Worm (Caenorhabditis elegans) whole organism, L2 larva: ENCODE data around the gene ubxn-4.

Experiments used
- C34F6.9 ChIP-seq: fragments of 150-350 bp; optimal IDR thresholded peaks from 2 replicates; lab custom pipeline; 2014; ENCODE audit warnings: missing biosample characterization, missing genetic modification characterization
- R02D3.7 ChIP-seq: fragments of 150-350 bp; optimal IDR thresholded peaks from 2 replicates; lab custom pipeline; 2014; ENCODE audit warnings: missing biosample characterization, missing genetic modification characterization
- nhr-12 ChIP-seq: fragments of 150-350 bp; optimal IDR thresholded peaks from 2 replicates; lab custom pipeline; 2014; ENCODE audit warnings: missing biosample characterization, missing genetic modification characterization
- nhr-77 ChIP-seq: fragments of 150-350 bp; optimal IDR thresholded peaks from 2 replicates; lab custom pipeline; 2014; ENCODE audit warnings: missing biosample characterization, missing genetic modification characterization
- snpc-4 ChIP-seq: fragments of 150-350 bp; optimal IDR thresholded peaks from 2 replicates; lab custom pipeline; 2014; ENCODE audit warnings: missing biosample characterization, missing genetic modification characterization
- ztf-11 ChIP-seq: sonication (generic microtip); optimal IDR thresholded peaks from 2 replicates; lab custom pipeline; 2017; ENCODE audit warnings: missing biosample characterization, missing genetic modification characterization

- TF ChIP-seq R02D3.7 (tag; lab: Kevin White, UChicago) (no peak), C34F6.9 (no peak), nhr-77 (tag; lab: Kevin White, UChicago) (no peak), ztf-11 (tag; lab: Kevin White, UChicago) (no peak), snpc-4 (tag; lab: Kevin White, UChicago) (no peak), nhr-12 (tag; lab: Kevin White, UChicago) (no peak)
Measured at ce11 chrIII:8375000-8375399, 30.4 kb downstream of the ubxn-4 start, which contains the start of gene met-2.
